Fruit fly (Drosophila melanogaster): ENCODE results near the gene Idh.

dm6 chr3L:8385055-8385454 lies 24.3 kb upstream of the Idh start:
- TF ChIP-seq CG8478 (optimal IDR thresholded peaks at IDR 0.05) = no peak
- no peak for TF ChIP-seq CTCF (optimal IDR thresholded peaks at IDR 0.05)

All from S2 (cell line).